Fruit fly (Drosophila melanogaster) whole organism, embryonic: ENCODE results near the gene CG5902.

Experiments used
- CG10209 ChIP-seq: fragments of 200-800 bp; sonication (Bioruptor generic); optimal IDR thresholded peaks from 3 replicates; lab custom pipeline; 2017; ENCODE audit warnings: missing biosample characterization, mild to moderate bottlenecking, missing genetic modification characterization, missing genetic modification reagents
- CG10366 ChIP-seq: fragments of 200-800 bp; sonication (Bioruptor generic); IDR thresholded peaks from 2 replicates; pipeline ENCODE4 v1.3.6; 2022; ENCODE audit warnings: missing biosample characterization, missing genetic modification characterization
- CG10543 ChIP-seq: fragments of 200-800 bp; sonication (Bioruptor generic); optimal IDR thresholded peaks from 3 replicates; lab custom pipeline; 2017; ENCODE audit warnings: missing biosample characterization, mild to moderate bottlenecking, missing genetic modification characterization, moderate library complexity
- CG10565 ChIP-seq: fragments of 200-800 bp; sonication (Bioruptor generic); optimal IDR thresholded peaks from 3 replicates; lab custom pipeline; 2016; ENCODE audit warnings: missing biosample characterization, mild to moderate bottlenecking, missing genetic modification characterization
- CG11560 ChIP-seq: fragments of 200-800 bp; sonication (Bioruptor generic); IDR thresholded peaks from 3 replicates; pipeline ENCODE4 v1.3.6; 2022; ENCODE audit warnings: missing biosample characterization, missing genetic modification characterization
- CG12071 ChIP-seq: fragments of 200-800 bp; sonication (Bioruptor generic); optimal IDR thresholded peaks from 3 replicates; lab custom pipeline; 2018; ENCODE audit warnings: missing biosample characterization, mild to moderate bottlenecking, missing genetic modification characterization
- CG12942 ChIP-seq: fragments of 200-800 bp; sonication (Bioruptor generic); optimal IDR thresholded peaks from 3 replicates; lab custom pipeline; 2016; ENCODE audit warnings: missing biosample characterization, missing genetic modification characterization
- CG15479 ChIP-seq: fragments of 200-800 bp; sonication (Bioruptor generic); optimal IDR thresholded peaks from 3 replicates; lab custom pipeline; 2019; ENCODE audit warnings: missing biosample characterization, mild to moderate bottlenecking, missing genetic modification characterization, moderate library complexity
- CG17829 ChIP-seq: fragments of 200-800 bp; optimal IDR thresholded peaks from 2 replicates; lab custom pipeline; 2019; ENCODE audit warnings: missing biosample characterization, mild to moderate bottlenecking, missing genetic modification characterization, moderate library complexity
- CG2116 ChIP-seq: fragments of 200-800 bp; sonication (Bioruptor generic); optimal IDR thresholded peaks from 3 replicates; lab custom pipeline; 2018; ENCODE audit warnings: missing biosample characterization, mild to moderate bottlenecking, missing genetic modification characterization
- CG30431 ChIP-seq: fragments of 200-800 bp; sonication (Bioruptor generic); optimal IDR thresholded peaks from 2 replicates; lab custom pipeline; 2017; ENCODE audit warnings: missing biosample characterization, missing genetic modification characterization
- CG4730 ChIP-seq: fragments of 200-800 bp; sonication (Bioruptor generic); IDR thresholded peaks from 2 replicates; pipeline ENCODE4 v1.3.6; 2022; ENCODE audit warnings: missing biosample characterization, missing genetic modification characterization
- CG6175 ChIP-seq: fragments of 200-800 bp; sonication (Bioruptor generic); IDR thresholded peaks from 3 replicates; pipeline ENCODE4 v1.3.6; 2022; ENCODE audit warnings: missing biosample characterization, missing genetic modification characterization
- CG6272 ChIP-seq: fragments of 200-800 bp; sonication (Bioruptor generic); IDR thresholded peaks from 2 replicates; pipeline ENCODE4 v1.3.6; 2022; ENCODE audit warnings: missing biosample characterization, missing genetic modification characterization
- Dip3 ChIP-seq: fragments of 200-800 bp; sonication (Bioruptor generic); optimal IDR thresholded peaks from 3 replicates; lab custom pipeline; 2016; ENCODE audit warnings: missing biosample characterization, missing genetic modification characterization
- Dp ChIP-seq: fragments of 200-800 bp; sonication (Bioruptor generic); optimal IDR thresholded peaks from 2 replicates; lab custom pipeline; 2018; ENCODE audit warnings: missing biosample characterization, mild to moderate bottlenecking, missing genetic modification characterization, moderate library complexity
- Dref ChIP-seq: fragments of 200-800 bp; sonication (Bioruptor generic); IDR thresholded peaks from 2 replicates; pipeline ENCODE4 v1.3.6; 2022; ENCODE audit warnings: missing biosample characterization, missing genetic modification characterization
- MESR4 ChIP-seq: fragments of 200-800 bp; sonication (Bioruptor generic); optimal IDR thresholded peaks from 2 replicates; lab custom pipeline; 2018; ENCODE audit warnings: missing biosample characterization, mild to moderate bottlenecking, missing genetic modification characterization, moderate library complexity
- Mes4 ChIP-seq: fragments of 200-800 bp; sonication (Bioruptor generic); optimal IDR thresholded peaks from 2 replicates; lab custom pipeline; 2016; ENCODE audit warnings: missing biosample characterization, missing genetic modification characterization
- Myb ChIP-seq: fragments of 200-800 bp; sonication (Bioruptor generic); optimal IDR thresholded peaks from 2 replicates; lab custom pipeline; 2016; ENCODE audit warnings: missing biosample characterization, missing genetic modification characterization
- NC2β ChIP-seq: fragments of 200-800 bp; sonication (Bioruptor generic); optimal IDR thresholded peaks from 2 replicates; lab custom pipeline; 2016; ENCODE audit warnings: missing biosample characterization, missing genetic modification characterization
- Oaz ChIP-seq: fragments of 200-800 bp; sonication (Bioruptor generic); IDR thresholded peaks from 2 replicates; pipeline ENCODE4 v1.3.6; 2022; ENCODE audit warnings: missing biosample characterization, missing genetic modification characterization
- Ravus ChIP-seq: fragments of 200-800 bp; sonication (Bioruptor generic); IDR thresholded peaks from 2 replicates; pipeline ENCODE4 v1.3.6; 2022; ENCODE audit warnings: missing biosample characterization, missing genetic modification characterization
- Vsx1 ChIP-seq: fragments of 200-800 bp; sonication (Bioruptor generic); optimal IDR thresholded peaks from 2 replicates; lab custom pipeline; 2017; ENCODE audit warnings: missing biosample characterization, mild to moderate bottlenecking, missing genetic modification characterization, missing genetic modification reagents
- ase ChIP-seq: fragments of 200-800 bp; sonication (Bioruptor generic); IDR thresholded peaks from 3 replicates; pipeline ENCODE4 v1.3.6; 2022; ENCODE audit warnings: missing biosample characterization, missing genetic modification characterization
- ash1 ChIP-seq: fragments of 200-800 bp; sonication (Bioruptor generic); optimal IDR thresholded peaks from 2 replicates; lab custom pipeline; 2018; ENCODE audit warnings: missing biosample characterization, mild to moderate bottlenecking, missing genetic modification characterization
- bowl ChIP-seq: fragments of 200-800 bp; sonication (Bioruptor generic); IDR thresholded peaks from 2 replicates; pipeline ENCODE4 v1.3.6; 2022; ENCODE audit warnings: missing biosample characterization, missing genetic modification characterization
- br ChIP-seq: fragments of >200 bp; optimal IDR thresholded peaks from 2 replicates; lab custom pipeline; 2017
- cato ChIP-seq: fragments of 200-800 bp; sonication (Bioruptor generic); optimal IDR thresholded peaks from 2 replicates; lab custom pipeline; 2016; ENCODE audit warnings: missing biosample characterization, missing genetic modification characterization, borderline replicate concordance
- caup ChIP-seq: fragments of 200-800 bp; sonication (Bioruptor generic); optimal IDR thresholded peaks from 3 replicates; lab custom pipeline; 2017; ENCODE audit warnings: missing biosample characterization, mild to moderate bottlenecking, missing genetic modification characterization, moderate library complexity; ENCODE audit not compliant: severe bottlenecking
- chm ChIP-seq: fragments of 200-800 bp; sonication (Bioruptor generic); IDR thresholded peaks from 2 replicates; pipeline ENCODE4 v1.3.6; 2022; ENCODE audit warnings: missing biosample characterization, missing genetic modification characterization
- esg ChIP-seq: fragments of 200-800 bp; sonication (Bioruptor generic); conservative IDR thresholded peaks from 2 replicates; pipeline ENCODE4 v1.3.6; 2022; ENCODE audit warnings: missing biosample characterization, missing genetic modification characterization
- eve ChIP-seq, 2 experiments: fragments of >200 bp; optimal IDR thresholded peaks; 2 replicates each; lab custom pipeline; 2017; ENCODE audit warnings: missing biosample characterization in 2 of 2, missing genetic modification characterization in 2 of 2
- exex ChIP-seq: fragments of 200-800 bp; sonication (Bioruptor generic); optimal IDR thresholded peaks from 4 replicates; lab custom pipeline; 2018; ENCODE audit warnings: missing biosample characterization, mild to moderate bottlenecking, missing genetic modification characterization, moderate library complexity
- ftz-f1 ChIP-seq: fragments of 200-800 bp; sonication (Bioruptor generic); optimal IDR thresholded peaks from 2 replicates; lab custom pipeline; 2016; ENCODE audit warnings: missing biosample characterization, missing genetic modification characterization
- grn ChIP-seq: fragments of 200-800 bp; sonication (Bioruptor generic); optimal IDR thresholded peaks from 3 replicates; lab custom pipeline; 2017; ENCODE audit warnings: missing biosample characterization, missing genetic modification characterization
- hb ChIP-seq: fragments of 200-800 bp; sonication (Bioruptor generic); IDR thresholded peaks from 3 replicates; pipeline ENCODE4 v1.3.6; 2022; ENCODE audit warnings: missing biosample characterization, missing genetic modification characterization; ENCODE audit not compliant: partially characterized antibody
- hbn ChIP-seq: fragments of 200-800 bp; sonication (Bioruptor generic); IDR thresholded peaks from 2 replicates; pipeline ENCODE4 v1.3.6; 2022; ENCODE audit warnings: missing biosample characterization, missing genetic modification characterization; ENCODE audit not compliant: partially characterized antibody
- kay ChIP-seq: fragments of 200-800 bp; sonication (Bioruptor generic); optimal IDR thresholded peaks from 2 replicates; lab custom pipeline; 2016; ENCODE audit warnings: missing biosample characterization, missing genetic modification characterization
- kni ChIP-seq: fragments of 200-800 bp; sonication (Bioruptor generic); optimal IDR thresholded peaks from 3 replicates; lab custom pipeline; 2017; ENCODE audit warnings: mild to moderate bottlenecking, missing biosample characterization, missing genetic modification reagents, missing genetic modification characterization
- knrl ChIP-seq: fragments of 200-800 bp; sonication (Bioruptor generic); IDR thresholded peaks from 3 replicates; pipeline ENCODE4 v1.3.6; 2022; ENCODE audit warnings: missing biosample characterization, missing genetic modification characterization; ENCODE audit not compliant: partially characterized antibody
- mld ChIP-seq: fragments of 200-800 bp; sonication (Bioruptor generic); IDR thresholded peaks from 3 replicates; pipeline ENCODE4 v1.3.6; 2022; ENCODE audit warnings: missing biosample characterization, missing genetic modification characterization; ENCODE audit not compliant: partially characterized antibody
- nmo ChIP-seq: fragments of 200-800 bp; sonication (Bioruptor generic); optimal IDR thresholded peaks from 2 replicates; lab custom pipeline; 2018; ENCODE audit warnings: missing biosample characterization, mild to moderate bottlenecking, missing genetic modification characterization, moderate library complexity
- org-1 ChIP-seq: fragments of 200-800 bp; sonication (Bioruptor generic); optimal IDR thresholded peaks from 2 replicates; lab custom pipeline; 2017; ENCODE audit warnings: missing biosample characterization, missing genetic modification characterization
- pho ChIP-seq: fragments of 200-800 bp; sonication (Bioruptor generic); optimal IDR thresholded peaks from 2 replicates; lab custom pipeline; 2016; ENCODE audit warnings: missing biosample characterization, missing genetic modification characterization
- run ChIP-seq: fragments of 200-800 bp; sonication (Bioruptor generic); optimal IDR thresholded peaks from 3 replicates; lab custom pipeline; 2018; ENCODE audit warnings: missing biosample characterization, mild to moderate bottlenecking, missing genetic modification characterization
- shn ChIP-seq: fragments of 200-800 bp; sonication (Bioruptor generic); optimal IDR thresholded peaks from 3 replicates; lab custom pipeline; 2016; ENCODE audit warnings: missing biosample characterization, missing genetic modification characterization
- tx ChIP-seq: fragments of 200-800 bp; sonication (Bioruptor generic); optimal IDR thresholded peaks from 2 replicates; lab custom pipeline; 2016; ENCODE audit warnings: missing biosample characterization, missing genetic modification characterization
- z ChIP-seq: fragments of 200-800 bp; sonication (Bioruptor generic); IDR thresholded peaks from 3 replicates; pipeline ENCODE4 v1.3.6; 2022; ENCODE audit warnings: missing biosample characterization, missing genetic modification characterization

CG5902 gene

DNA sequence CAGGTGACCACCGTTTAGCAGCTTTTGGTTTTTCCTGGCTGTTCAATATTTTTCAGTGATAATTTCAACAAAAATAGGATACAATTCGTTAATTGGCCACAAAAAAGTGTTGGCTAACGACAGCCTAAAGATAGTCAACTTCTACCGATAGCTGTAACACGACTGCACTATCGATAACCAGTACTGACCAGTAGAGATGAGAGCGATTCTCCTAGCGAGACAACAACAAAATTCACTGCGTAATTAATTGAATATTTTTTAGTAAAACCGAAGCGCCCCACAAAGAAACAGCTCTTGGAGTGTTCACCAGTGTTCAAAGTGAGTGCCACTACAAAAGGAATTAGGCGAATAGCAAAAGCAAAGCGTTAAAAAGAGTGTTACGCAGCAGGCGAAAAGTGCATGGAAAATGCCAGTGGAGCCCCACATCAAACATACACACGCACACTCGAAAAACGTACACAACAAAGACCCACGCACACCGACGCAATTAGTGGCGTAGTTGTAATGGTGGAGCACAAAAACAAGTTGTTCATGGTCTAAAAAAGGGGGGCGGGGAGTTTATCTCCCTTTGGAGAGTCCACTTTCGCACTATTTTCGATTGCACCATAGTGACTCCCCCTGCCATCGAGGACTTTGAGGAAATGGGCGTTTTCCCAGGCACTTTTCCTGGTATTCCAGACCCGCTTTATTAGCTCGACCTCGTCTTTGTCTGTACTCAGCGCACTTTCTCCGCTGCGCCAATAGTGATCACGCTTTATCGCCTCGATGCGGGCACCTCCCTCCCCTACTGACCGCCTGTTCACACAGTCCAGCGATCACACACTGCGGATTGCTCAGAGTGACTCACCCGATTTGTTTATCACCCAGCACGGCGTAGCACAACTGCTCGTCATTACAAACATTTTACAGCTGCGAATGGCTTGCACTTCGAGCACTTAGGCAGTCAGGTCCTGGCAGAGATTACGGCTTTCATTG is 6.7 kb downstream of the CG5902 start, which contains the start of the genes Epp and Rab7 (continued):
- TF ChIP-seq cato (GFP tag; lab: Kevin White, UChicago), result no peak
- TF ChIP-seq ase (GFP tag; lab: Robert Waterston, UW), result no peak
- TF ChIP-seq Dref (GFP tag; lab: Robert Waterston, UW), result peak; percentile 92
- peak; percentile 14 for TF ChIP-seq caup (GFP tag; lab: Kevin White, UChicago)
- TF ChIP-seq run (tag; lab: Kevin White, UChicago), result no peak
- peak; percentile 86 for TF ChIP-seq hb (GFP tag; lab: Robert Waterston, UW)
- TF ChIP-seq CG15479 (GFP tag; lab: Kevin White, UChicago), result no peak
- peak; percentile 44 for TF ChIP-seq kni (GFP tag; lab: Kevin White, UChicago)
- 0 out of 2 replicates have a peak, but pooled peaks have one; percentile 9 for TF ChIP-seq CG6272 (GFP tag; lab: Robert Waterston, UW)
- no peak for TF ChIP-seq Oaz (GFP tag; lab: Robert Waterston, UW)
- TF ChIP-seq CG4730 (GFP tag; lab: Robert Waterston, UW), result no peak
- TF ChIP-seq bowl (GFP tag; lab: Robert Waterston, UW), result no peak
- TF ChIP-seq CG30431 (GFP tag; lab: Kevin White, UChicago), result no peak
- peak; percentile 95 for TF ChIP-seq CG2116 (GFP tag; lab: Kevin White, UChicago)
- peak; percentile 99 for TF ChIP-seq MESR4
- peak; percentile 40 for TF ChIP-seq Dip3
- TF ChIP-seq nmo (GFP tag; lab: Kevin White, UChicago), result peak; percentile 59
- TF ChIP-seq Ravus (GFP tag; lab: Robert Waterston, UW), result no peak
- TF ChIP-seq chm (GFP tag; lab: Robert Waterston, UW), result peak; percentile 58; the same call in 1 of the 2 replicates
- TF ChIP-seq ftz-f1 (GFP tag; lab: Kevin White, UChicago), result no peak
- TF ChIP-seq NC2β (GFP tag; lab: Kevin White, UChicago), result peak; percentile 43
- no peak for TF ChIP-seq CG11560 (tag; lab: Robert Waterston, UW)
- TF ChIP-seq CG17829 (tag; lab: Kevin White, UChicago), result peak; percentile 36
- TF ChIP-seq ash1 (GFP tag; lab: Kevin White, UChicago), result peak; percentile 29
- peak; percentile 46 for TF ChIP-seq Myb (GFP tag; lab: Kevin White, UChicago)
- peak; percentile 28 for TF ChIP-seq CG10543
- peak; percentile 84; the same call in 2 of the 3 replicates for TF ChIP-seq mld (GFP tag; lab: Robert Waterston, UW)
- no peak for TF ChIP-seq CG6175 (GFP tag; lab: Robert Waterston, UW)
- peak; percentile 43 for TF ChIP-seq shn (GFP tag; lab: Kevin White, UChicago)
- no peak for TF ChIP-seq esg (GFP tag; lab: Robert Waterston, UW)
- peak; percentile 66 for TF ChIP-seq pho (GFP tag; lab: Kevin White, UChicago)
- no peak for TF ChIP-seq br (lab: Kevin White, UChicago)
- peak; percentile 41 for TF ChIP-seq CG12942 (GFP tag; lab: Kevin White, UChicago)
- peak; percentile 91 for TF ChIP-seq knrl (GFP tag; lab: Robert Waterston, UW)
- TF ChIP-seq eve (GFP tag; optimal IDR thresholded peaks at IDR 0.05; lab: Kevin White, UChicago), result no peak
- TF ChIP-seq org-1 (GFP tag; lab: Kevin White, UChicago), result no peak
- no peak for TF ChIP-seq CG10565
- peak; percentile 9 for TF ChIP-seq grn
- no peak for TF ChIP-seq CG10209 (GFP tag; lab: Kevin White, UChicago)
- peak; percentile 78 for TF ChIP-seq exex (tag; lab: Kevin White, UChicago)
- TF ChIP-seq Mes4, result no peak
- no peak for TF ChIP-seq CG12071
- peak; percentile 11 for TF ChIP-seq Dp
- TF ChIP-seq hbn (GFP tag; lab: Robert Waterston, UW), result peak; percentile 89
- TF ChIP-seq kay (GFP tag; lab: Kevin White, UChicago), result peak; percentile 57
- peak; percentile 55 for TF ChIP-seq tx (GFP tag; lab: Kevin White, UChicago)
- TF ChIP-seq CG10366 (GFP tag; lab: Robert Waterston, UW), result no peak
- peak; percentile 99 for TF ChIP-seq Vsx1 (GFP tag; lab: Kevin White, UChicago)
- no peak for TF ChIP-seq z (GFP tag; lab: Robert Waterston, UW)
